Worm (Caenorhabditis elegans) whole organism, midembryonic: ENCODE data around the gene M03C11.1.

Source experiments
- cog-1 ChIP-seq: sonication (generic microtip); optimal IDR thresholded peaks from 2 replicates; lab custom pipeline; 2016; ENCODE audit warnings: missing genetic modification characterization, missing compliant biosample characterization
- flt-1 ChIP-seq: fragments of 200-800 bp; sonication (Bioruptor generic); IDR thresholded peaks from 2 replicates; pipeline ENCODE4 v1.3.6; 2022; ENCODE audit warnings: missing genetic modification characterization, missing compliant biosample characterization
- klf-2 ChIP-seq: fragments of 200-800 bp; sonication (Bioruptor generic); conservative IDR thresholded peaks from 2 replicates; pipeline ENCODE4 v1.3.6; 2022; ENCODE audit warnings: missing genetic modification reagents, missing genetic modification characterization, missing compliant biosample characterization
- med-1 ChIP-seq: sonication (generic microtip); optimal IDR thresholded peaks from 2 replicates; lab custom pipeline; 2017; ENCODE audit warnings: missing genetic modification characterization, mild to moderate bottlenecking, missing compliant biosample characterization, antibody characterized with exemption, missing genetic modification reagents; ENCODE audit not compliant: insufficient read depth
- ref-1 ChIP-seq: fragments of 200-800 bp; sonication (Bioruptor generic); conservative IDR thresholded peaks from 2 replicates; pipeline ENCODE4 v1.3.6; 2022; ENCODE audit warnings: missing genetic modification reagents, missing genetic modification characterization, missing compliant biosample characterization
- tab-1 ChIP-seq: fragments of 200-800 bp; sonication (Bioruptor generic); IDR thresholded peaks from 2 replicates; pipeline ENCODE4 v1.3.6; 2022; ENCODE audit warnings: missing genetic modification characterization, missing compliant biosample characterization
- ztf-23 ChIP-seq: fragments of 200-800 bp; sonication (Bioruptor generic); IDR thresholded peaks from 2 replicates; pipeline ENCODE4 v1.3.6; 2022; ENCODE audit warnings: missing genetic modification reagents, missing genetic modification characterization, missing compliant biosample characterization

DNA sequence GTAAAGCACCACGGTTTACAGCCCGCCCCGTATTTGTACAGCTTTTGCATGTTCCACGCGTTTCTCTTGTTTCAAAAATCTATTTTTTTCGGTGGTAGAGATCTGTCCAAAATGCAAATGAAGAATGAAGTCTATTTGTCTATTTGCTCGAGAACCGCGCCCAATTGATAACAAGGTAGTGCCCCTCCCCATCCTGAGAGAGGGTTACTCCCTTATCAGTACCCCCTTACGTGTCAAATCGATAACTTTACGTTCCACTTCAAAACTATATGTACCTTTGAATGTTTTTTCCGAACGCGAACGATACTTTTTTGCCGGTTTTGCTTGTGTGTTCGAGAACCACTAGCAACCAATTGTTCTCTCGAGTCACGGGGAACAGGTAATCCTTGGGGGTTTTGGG is 19.8 kb downstream of the M03C11.1 start:
- no peak for TF ChIP-seq ztf-23 (GFP tag; lab: Robert Waterston, UW)
- no peak for TF ChIP-seq cog-1 (tag; lab: Kevin White, UChicago)
- TF ChIP-seq flt-1: no peak
- no peak for TF ChIP-seq ref-1
- TF ChIP-seq tab-1 (GFP tag; lab: Robert Waterston, UW): no peak
- no peak for TF ChIP-seq klf-2 (GFP tag; lab: Robert Waterston, UW)
- TF ChIP-seq med-1: no peak
